Fruit fly (Drosophila melanogaster) whole organism, adult: ENCODE results near the gene CG7860.

Source experiments
- CG11617 ChIP-seq: fragments of 200-800 bp; sonication (Bioruptor generic); optimal IDR thresholded peaks from 2 replicates; lab custom pipeline; 2017; ENCODE audit warnings: mild to moderate bottlenecking, missing biosample characterization, missing genetic modification reagents, missing genetic modification characterization
- CG12768 ChIP-seq: fragments of 200-800 bp; sonication (Bioruptor generic); optimal IDR thresholded peaks from 2 replicates; lab custom pipeline; 2017; ENCODE audit warnings: missing biosample characterization, missing genetic modification characterization, mild to moderate bottlenecking, moderate library complexity, missing genetic modification reagents
- CG14711 ChIP-seq: fragments of 200-800 bp; sonication (Bioruptor generic); optimal IDR thresholded peaks from 2 replicates; lab custom pipeline; 2018; ENCODE audit warnings: missing biosample characterization, mild to moderate bottlenecking, missing genetic modification characterization, moderate library complexity
- CG1620 ChIP-seq: fragments of 200-800 bp; sonication (Bioruptor generic); optimal IDR thresholded peaks from 2 replicates; lab custom pipeline; 2016; ENCODE audit warnings: missing biosample characterization, missing genetic modification characterization
- CG33017 ChIP-seq: fragments of 200-800 bp; sonication (Bioruptor generic); optimal IDR thresholded peaks from 2 replicates; lab custom pipeline; 2018; ENCODE audit warnings: missing biosample characterization, mild to moderate bottlenecking, missing genetic modification characterization, moderate library complexity
- CG5204 ChIP-seq: fragments of 200-800 bp; sonication (Bioruptor generic); optimal IDR thresholded peaks from 2 replicates; lab custom pipeline; 2016; ENCODE audit warnings: missing biosample characterization, missing genetic modification characterization
- CG7045 ChIP-seq: fragments of 200-800 bp; sonication (Bioruptor generic); optimal IDR thresholded peaks from 2 replicates; lab custom pipeline; 2017; ENCODE audit warnings: missing biosample characterization, mild to moderate bottlenecking, missing genetic modification characterization
- CG7101 ChIP-seq: fragments of 200-800 bp; sonication (Bioruptor generic); optimal IDR thresholded peaks from 2 replicates; lab custom pipeline; 2018; ENCODE audit warnings: missing biosample characterization, mild to moderate bottlenecking, missing genetic modification characterization, moderate library complexity
- Clk ChIP-seq: fragments of 200-800 bp; sonication (Bioruptor generic); optimal IDR thresholded peaks from 2 replicates; lab custom pipeline; 2017; ENCODE audit warnings: missing biosample characterization, missing genetic modification characterization
- Crg-1 ChIP-seq: fragments of 200-800 bp; sonication (Bioruptor generic); optimal IDR thresholded peaks from 2 replicates; lab custom pipeline; 2016; ENCODE audit warnings: missing biosample characterization, missing genetic modification characterization
- Hr96 ChIP-seq: fragments of 200-800 bp; sonication (Bioruptor generic); optimal IDR thresholded peaks from 2 replicates; lab custom pipeline; 2016; ENCODE audit warnings: missing biosample characterization, missing genetic modification characterization
- Mnt ChIP-seq: fragments of 200-800 bp; sonication (Bioruptor generic); optimal IDR thresholded peaks from 2 replicates; lab custom pipeline; 2016; ENCODE audit warnings: missing biosample characterization, mild to moderate bottlenecking, missing genetic modification characterization
- bab1 ChIP-seq: fragments of 200-800 bp; sonication (Bioruptor generic); optimal IDR thresholded peaks from 3 replicates; lab custom pipeline; 2019; ENCODE audit warnings: missing biosample characterization, mild to moderate bottlenecking, missing genetic modification characterization, moderate library complexity
- cic ChIP-seq: fragments of 200-800 bp; sonication (Bioruptor generic); optimal IDR thresholded peaks from 2 replicates; lab custom pipeline; 2017; ENCODE audit warnings: missing biosample characterization, mild to moderate bottlenecking, missing genetic modification characterization, moderate library complexity
- cnc ChIP-seq, 2 experiments: fragments of >200 bp; optimal IDR thresholded peaks; 2 replicates each; lab custom pipeline; 2017
- kay ChIP-seq: fragments of 200-800 bp; sonication (Bioruptor generic); peaks from one replicate; lab custom pipeline; 2016; ENCODE audit warnings: missing biosample characterization, missing genetic modification characterization, borderline replicate concordance
- ovo ChIP-seq: fragments of 200-800 bp; sonication (Bioruptor generic); optimal IDR thresholded peaks from 2 replicates; lab custom pipeline; 2016; ENCODE audit warnings: missing biosample characterization, missing genetic modification characterization
- pad ChIP-seq: fragments of 200-800 bp; sonication (Bioruptor generic); optimal IDR thresholded peaks from 3 replicates; lab custom pipeline; 2017; ENCODE audit warnings: missing biosample characterization, missing genetic modification characterization, mild to moderate bottlenecking, moderate library complexity, missing genetic modification reagents
- tj ChIP-seq: fragments of 200-800 bp; sonication (Bioruptor generic); optimal IDR thresholded peaks from 3 replicates; lab custom pipeline; 2017; ENCODE audit warnings: missing biosample characterization, mild to moderate bottlenecking, missing genetic modification characterization, moderate library complexity
- toe ChIP-seq: fragments of 200-800 bp; sonication (Bioruptor generic); optimal IDR thresholded peaks from 2 replicates; lab custom pipeline; 2016; ENCODE audit warnings: missing biosample characterization, missing genetic modification characterization

Gene CG7860

dm6 chrX:15583842-15584441, 15.1 kb downstream of the CG7860 start:
- TF ChIP-seq Hr96 (GFP tag; lab: Kevin White, UChicago): no peak
- peak; percentile 10 for TF ChIP-seq tj (GFP tag; lab: Kevin White, UChicago)

- TF ChIP-seq CG33017 (tag; lab: Kevin White, UChicago) (no peak), Clk (GFP tag; lab: Kevin White, UChicago) (no peak), ovo (no peak), Crg-1 (GFP tag; lab: Kevin White, UChicago) (no peak), pad (GFP tag; lab: Kevin White, UChicago) (no peak), cic (GFP tag; lab: Kevin White, UChicago) (no peak), CG1620 (GFP tag; lab: Kevin White, UChicago) (no peak), CG11617 (no peak), tj (GFP tag; lab: Kevin White, UChicago) (no peak), CG7101 (tag; lab: Kevin White, UChicago) (no peak), CG14711 (no peak), CG5204 (no peak), Mnt (GFP tag; lab: Kevin White, UChicago) (no peak)
These were observed 18.6 kb downstream of the CG7860 start, which contains the start of gene Alp11 for dm6 chrX:15587433-15587832. Gene Alp11, plus strand, starts transcription at chrX:15587733.

- TF ChIP-seq CG7101 (tag; lab: Kevin White, UChicago) (peak; percentile 3), toe (no peak), Crg-1 (GFP tag; lab: Kevin White, UChicago) (no peak)
These were observed 23.1 kb downstream of the CG7860 start for dm6 chrX:15591721-15592491.

dm6 chrX:15592822-15593476, 24.2 kb downstream of the CG7860 start:
- TF ChIP-seq CG1620 (GFP tag; lab: Kevin White, UChicago): no peak
- TF ChIP-seq bab1 (GFP tag; lab: Kevin White, UChicago): no peak
- TF ChIP-seq ovo: no peak
- TF ChIP-seq Clk (GFP tag; lab: Kevin White, UChicago): no peak
- TF ChIP-seq CG7101 (tag; lab: Kevin White, UChicago): no peak
- peak; percentile 32 for TF ChIP-seq Mnt (GFP tag; lab: Kevin White, UChicago)
- TF ChIP-seq pad (GFP tag; lab: Kevin White, UChicago): no peak
- no peak for TF ChIP-seq Hr96 (GFP tag; lab: Kevin White, UChicago)
- no peak for TF ChIP-seq CG12768 (GFP tag; lab: Kevin White, UChicago)
- no peak for TF ChIP-seq toe
- peak; percentile 97 for TF ChIP-seq tj (GFP tag; lab: Kevin White, UChicago)
- no peak for TF ChIP-seq CG11617
- no peak for TF ChIP-seq cic (GFP tag; lab: Kevin White, UChicago)
- TF ChIP-seq cnc (optimal IDR thresholded peaks at IDR 0.05; lab: Kevin White, UChicago): no peak

- no peak for TF ChIP-seq CG1620 (GFP tag; lab: Kevin White, UChicago)
- TF ChIP-seq Hr96 (GFP tag; lab: Kevin White, UChicago): peak; percentile 42
- TF ChIP-seq Mnt (GFP tag; lab: Kevin White, UChicago): peak; percentile 38
These were observed 24.9 kb downstream of the CG7860 start, which contains the start of gene Chsy for dm6 chrX:15593477-15594229. Gene Chsy, minus strand, starts transcription at chrX:15593534.

- TF ChIP-seq CG12768 (GFP tag; lab: Kevin White, UChicago) (no peak), CG1620 (GFP tag; lab: Kevin White, UChicago) (peak; percentile 59), Mnt (GFP tag; lab: Kevin White, UChicago) (peak; percentile 4)
These were observed 25.6 kb downstream of the CG7860 start for dm6 chrX:15594230-15594857.

dm6 chrX:15599697-15600096, 30.9 kb downstream of the CG7860 start:
- no peak for TF ChIP-seq bab1 (GFP tag; lab: Kevin White, UChicago)
- no peak for TF ChIP-seq Hr96 (GFP tag; lab: Kevin White, UChicago)
- TF ChIP-seq CG14711: no peak
- TF ChIP-seq tj (GFP tag; lab: Kevin White, UChicago): no peak
- no peak for TF ChIP-seq CG1620 (GFP tag; lab: Kevin White, UChicago)
- TF ChIP-seq cnc (optimal IDR thresholded peaks at IDR 0.05; lab: Kevin White, UChicago): no peak
- no peak for TF ChIP-seq Clk (GFP tag; lab: Kevin White, UChicago)
- no peak for TF ChIP-seq Mnt (GFP tag; lab: Kevin White, UChicago)
- TF ChIP-seq CG5204: no peak
- no peak for TF ChIP-seq CG7101 (tag; lab: Kevin White, UChicago)
- no peak for TF ChIP-seq kay (GFP tag; lab: Kevin White, UChicago)
- TF ChIP-seq CG7045: no peak
- TF ChIP-seq CG12768 (GFP tag; lab: Kevin White, UChicago): no peak
- TF ChIP-seq Crg-1 (GFP tag; lab: Kevin White, UChicago): no peak
